Worm (Caenorhabditis elegans) whole organism, young adult: ENCODE data around the gene pph-4.1.

Experiments used
- B0261.1 ChIP-seq: sonication (generic microtip); optimal IDR thresholded peaks from 2 replicates; lab custom pipeline; 2016; ENCODE audit warnings: mild to moderate bottlenecking, missing genetic modification characterization, moderate library complexity, missing compliant biosample characterization
- F10E7.11 ChIP-seq: sonication (generic microtip); optimal IDR thresholded peaks from 2 replicates; lab custom pipeline; 2017; ENCODE audit warnings: mild to moderate bottlenecking, missing genetic modification characterization, moderate library complexity, missing compliant biosample characterization
- F33H1.4 ChIP-seq: fragments of 200-800 bp; sonication (Bioruptor generic); IDR thresholded peaks from 2 replicates; pipeline ENCODE4 v1.3.6; 2022; ENCODE audit warnings: missing genetic modification reagents, missing genetic modification characterization, missing compliant biosample characterization
- F57C9.4 ChIP-seq: sonication (generic microtip); optimal IDR thresholded peaks from 2 replicates; lab custom pipeline; 2017; ENCODE audit warnings: mild to moderate bottlenecking, missing genetic modification characterization, missing compliant biosample characterization
- akir-1 ChIP-seq: fragments of 200-800 bp; sonication (Bioruptor generic); optimal IDR thresholded peaks from 2 replicates; lab custom pipeline; 2018; ENCODE audit warnings: mild to moderate bottlenecking, missing genetic modification characterization, moderate library complexity, missing compliant biosample characterization
- aptf-3 ChIP-seq: fragments of 200-800 bp; sonication (Bioruptor generic); IDR thresholded peaks from 2 replicates; pipeline ENCODE4 v1.3.6; 2022; ENCODE audit warnings: missing genetic modification characterization, missing compliant biosample characterization
- cebp-1 ChIP-seq, 2 experiments: fragments of 200-800 bp in 1 of 2; sonication (Bioruptor generic) in 1 of 2; sonication (generic microtip) in 1 of 2; IDR thresholded peaks in 1 of 2; optimal IDR thresholded peaks in 1 of 2; 2 replicates each; pipeline versions ENCODE4 v1.3.6 to Lab custom; 2017 to 2022; ENCODE audit warnings: missing compliant biosample characterization in 2 of 2, missing genetic modification characterization in 2 of 2, mild to moderate bottlenecking in 1 of 2, missing genetic modification reagents in 1 of 2, moderate library complexity in 1 of 2
- ceh-91 ChIP-seq: fragments of 200-800 bp; sonication (Bioruptor generic); IDR thresholded peaks from 2 replicates; pipeline ENCODE4 v1.3.6; 2022; ENCODE audit warnings: missing genetic modification reagents, missing genetic modification characterization, missing compliant biosample characterization
- dox-1 ChIP-seq: fragments of 200-800 bp; sonication (Bioruptor generic); IDR thresholded peaks from 2 replicates; pipeline ENCODE4 v1.3.6; 2022; ENCODE audit warnings: missing genetic modification reagents, missing genetic modification characterization, missing compliant biosample characterization
- dpff-1 ChIP-seq: sonication (generic microtip); optimal IDR thresholded peaks from 2 replicates; lab custom pipeline; 2017; ENCODE audit warnings: mild to moderate bottlenecking, missing genetic modification characterization, missing compliant biosample characterization
- efl-1 ChIP-seq: fragments of 150-350 bp; optimal IDR thresholded peaks from 2 replicates; lab custom pipeline; 2014; ENCODE audit warnings: missing biosample characterization, missing genetic modification reagents, missing genetic modification characterization
- hrde-1 ChIP-seq: sonication (generic microtip); optimal IDR thresholded peaks from 2 replicates; lab custom pipeline; 2016; ENCODE audit warnings: missing genetic modification characterization, mild to moderate bottlenecking, missing compliant biosample characterization, moderate library complexity, missing genotype, missing genetic modification reagents, borderline replicate concordance
- hsf-1 ChIP-seq: fragments of 200-800 bp; sonication (Bioruptor generic); IDR thresholded peaks from 2 replicates; pipeline ENCODE4 v1.3.6; 2022; ENCODE audit warnings: missing genetic modification reagents, missing genetic modification characterization, missing compliant biosample characterization
- lin-35 ChIP-seq, 3 experiments: fragments of 150-350 bp in 2 of 3; sonication (generic microtip) in 1 of 3; optimal IDR thresholded peaks; 2 replicates each; lab custom pipeline; 2014 to 2018; ENCODE audit warnings: missing biosample characterization in 3 of 3, missing genetic modification characterization in 3 of 3, missing genetic modification reagents in 3 of 3
- lin-54 ChIP-seq: fragments of 200-800 bp; sonication (Bioruptor generic); optimal IDR thresholded peaks from 2 replicates; lab custom pipeline; 2018; ENCODE audit warnings: mild to moderate bottlenecking, missing genetic modification characterization, missing compliant biosample characterization
- madf-10 ChIP-seq: sonication (generic microtip); optimal IDR thresholded peaks from 2 replicates; lab custom pipeline; 2016; ENCODE audit warnings: mild to moderate bottlenecking, missing genetic modification characterization, missing compliant biosample characterization
- madf-6 ChIP-seq: fragments of 200-800 bp; sonication (Bioruptor generic); IDR thresholded peaks from 2 replicates; pipeline ENCODE4 v1.3.6; 2022; ENCODE audit warnings: missing genetic modification reagents, missing genetic modification characterization, missing compliant biosample characterization
- madf-8 ChIP-seq: fragments of 200-800 bp; sonication (Bioruptor generic); conservative IDR thresholded peaks from 2 replicates; pipeline ENCODE4 v1.3.6; 2022; ENCODE audit warnings: missing genetic modification reagents, missing genetic modification characterization, missing compliant biosample characterization
- mes-4 ChIP-seq: sonication (generic microtip); optimal IDR thresholded peaks from 2 replicates; lab custom pipeline; 2016; ENCODE audit warnings: missing genotype, missing genetic modification characterization, missing compliant biosample characterization
- nhr-120 ChIP-seq: fragments of 200-800 bp; sonication (Bioruptor generic); IDR thresholded peaks from 2 replicates; pipeline ENCODE4 v1.3.6; 2022; ENCODE audit warnings: missing genetic modification characterization, missing compliant biosample characterization
- nhr-179 ChIP-seq: sonication (generic microtip); optimal IDR thresholded peaks from 2 replicates; lab custom pipeline; 2016; ENCODE audit warnings: mild to moderate bottlenecking, missing genetic modification characterization, missing compliant biosample characterization
- nhr-80 ChIP-seq: sonication (generic microtip); optimal IDR thresholded peaks from 2 replicates; lab custom pipeline; 2016; ENCODE audit warnings: missing genetic modification characterization, missing compliant biosample characterization
- nhr-90 ChIP-seq: sonication (generic microtip); optimal IDR thresholded peaks from 2 replicates; lab custom pipeline; 2016; ENCODE audit warnings: missing genotype, mild to moderate bottlenecking, missing genetic modification characterization, missing compliant biosample characterization
- rcor-1 ChIP-seq: fragments of 200-800 bp; sonication (Bioruptor generic); IDR thresholded peaks from 2 replicates; pipeline ENCODE4 v1.3.6; 2022; ENCODE audit warnings: missing genetic modification reagents, missing genetic modification characterization, missing compliant biosample characterization
- repo-1 ChIP-seq: sonication (generic microtip); optimal IDR thresholded peaks from 2 replicates; lab custom pipeline; 2017; ENCODE audit warnings: mild to moderate bottlenecking, missing genetic modification characterization, missing compliant biosample characterization
- sdz-38 ChIP-seq: sonication (generic microtip); optimal IDR thresholded peaks from 2 replicates; lab custom pipeline; 2016; ENCODE audit warnings: missing genotype, missing genetic modification characterization, missing compliant biosample characterization
- snpc-1.1 ChIP-seq: sonication (generic microtip); optimal IDR thresholded peaks from 2 replicates; lab custom pipeline; 2017; ENCODE audit warnings: missing genetic modification characterization, mild to moderate bottlenecking, missing compliant biosample characterization, antibody characterized with exemption, moderate library complexity, missing genotype, missing genetic modification reagents; ENCODE audit not compliant: insufficient read depth
- tbp1 ChIP-seq: fragments of 200-800 bp; sonication (Bioruptor generic); optimal IDR thresholded peaks from 2 replicates; lab custom pipeline; 2018; ENCODE audit warnings: mild to moderate bottlenecking, missing genetic modification characterization, missing compliant biosample characterization
- unc-62 ChIP-seq: fragments of 150-350 bp; optimal IDR thresholded peaks from 2 replicates; lab custom pipeline; 2014; ENCODE audit warnings: missing biosample characterization, missing genetic modification reagents, missing genetic modification characterization
- xnd-1 ChIP-seq: sonication (generic microtip); optimal IDR thresholded peaks from 2 replicates; lab custom pipeline; 2016; ENCODE audit warnings: missing genotype, missing genetic modification reagents, missing genetic modification characterization, missing compliant biosample characterization
- ztf-18 ChIP-seq: sonication (generic microtip); optimal IDR thresholded peaks from 2 replicates; lab custom pipeline; 2016; ENCODE audit warnings: missing genotype, mild to moderate bottlenecking, missing genetic modification characterization, missing compliant biosample characterization
- ztf-25 ChIP-seq: fragments of 200-800 bp; sonication (Bioruptor generic); IDR thresholded peaks from 2 replicates; pipeline ENCODE4 v1.3.6; 2022; ENCODE audit warnings: missing genetic modification reagents, missing genetic modification characterization, missing compliant biosample characterization
- ztf-26 ChIP-seq: sonication (generic microtip); optimal IDR thresholded peaks from 2 replicates; lab custom pipeline; 2017; ENCODE audit warnings: missing genetic modification characterization, missing compliant biosample characterization
- ztf-3 ChIP-seq: fragments of 200-800 bp; sonication (Bioruptor generic); optimal IDR thresholded peaks from 2 replicates; lab custom pipeline; 2018; ENCODE audit warnings: mild to moderate bottlenecking, missing genetic modification characterization, missing compliant biosample characterization
- ztf-6 ChIP-seq: fragments of 200-800 bp; sonication (Bioruptor generic); IDR thresholded peaks from 2 replicates; pipeline ENCODE4 v1.3.6; 2022; ENCODE audit warnings: missing genetic modification reagents, missing genetic modification characterization, missing compliant biosample characterization

The pph-4.1 gene

ce11 chrIII:12317492-12317891 is 33.6 kb downstream of the pph-4.1 start:
- TF ChIP-seq repo-1 (tag; lab: Kevin White, UChicago) (no peak), nhr-179 (tag; lab: Kevin White, UChicago) (no peak), ztf-6 (GFP tag; lab: Robert Waterston, UW) (no peak), ceh-91 (GFP tag; lab: Robert Waterston, UW) (no peak), nhr-90 (tag; lab: Kevin White, UChicago) (no peak), nhr-80 (tag; lab: Kevin White, UChicago) (peak; percentile 77), akir-1 (GFP tag; lab: Kevin White, UChicago) (no peak), ztf-25 (no peak), xnd-1 (tag; lab: Kevin White, UChicago) (no peak), unc-62 (GFP tag; lab: Kevin White, UChicago) (peak; percentile 75), rcor-1 (GFP tag; lab: Robert Waterston, UW) (no peak), dpff-1 (no peak), lin-54 (GFP tag; lab: Kevin White, UChicago) (no peak), cebp-1 (GFP tag; IDR thresholded peaks at IDR 0.05; lab: Robert Waterston, UW) (peak; percentile 72), cebp-1 (tag; optimal IDR thresholded peaks at IDR 0.05; lab: Kevin White, UChicago) (peak; percentile 71), dox-1 (peak; percentile 47), ztf-18 (no peak)

ce11 chrIII:12316552-12316951 is 34.6 kb downstream of the pph-4.1 start:
- TF ChIP-seq ceh-91 (GFP tag; lab: Robert Waterston, UW), result 0 out of 2 replicates have a peak, but pooled peaks have one; percentile 14
- peak; percentile 60 for TF ChIP-seq xnd-1 (tag; lab: Kevin White, UChicago)
- TF ChIP-seq madf-8 (GFP tag; lab: Robert Waterston, UW), result peak; percentile 66
- TF ChIP-seq madf-6 (GFP tag; lab: Robert Waterston, UW), result peak; percentile 69
- 0 out of 2 replicates have a peak, but pooled peaks have one; percentile 17 for TF ChIP-seq dox-1
- peak; percentile 85 for TF ChIP-seq ztf-18

ce11 chrIII:12315179-12315578 is 36.0 kb downstream of the pph-4.1 start, which contains the start of gene Y75B8A.37:
Gene Y75B8A.37, plus strand, starts transcription at chrIII:12315479.
- TF ChIP-seq nhr-120 (GFP tag; lab: Robert Waterston, UW) (no peak), hsf-1 (GFP tag; lab: Robert Waterston, UW) (no peak), cebp-1 (GFP tag; IDR thresholded peaks at IDR 0.05; lab: Robert Waterston, UW) (no peak), cebp-1 (tag; optimal IDR thresholded peaks at IDR 0.05; lab: Kevin White, UChicago) (no peak), mes-4 (no peak), B0261.1 (tag; lab: Kevin White, UChicago) (no peak), lin-35 (GFP tag; optimal IDR thresholded peaks at IDR 0.05; lab: Kevin White, UChicago) (no peak), repo-1 (tag; lab: Kevin White, UChicago) (no peak), ztf-25 (no peak), snpc-1.1 (tag; lab: Kevin White, UChicago) (no peak), aptf-3 (GFP tag; lab: Robert Waterston, UW) (no peak), sdz-38 (no peak), hrde-1 (no peak), F10E7.11 (tag; lab: Kevin White, UChicago) (no peak), ztf-3 (GFP tag; lab: Kevin White, UChicago) (no peak), madf-10 (tag; lab: Kevin White, UChicago) (no peak), ztf-26 (tag; lab: Kevin White, UChicago) (no peak), tbp1 (no peak), F33H1.4 (no peak), F57C9.4 (tag; lab: Kevin White, UChicago) (no peak), efl-1 (GFP tag; lab: Kevin White, UChicago) (no peak)
